Fruit fly (Drosophila melanogaster): Measurements from ENCODE around the gene CG13692.

The CG13692 gene

dm6 chr2L:403627-404575 lies 17.7 kb upstream of the CG13692 start, which contains the start of gene Polr1B (continued):
- TF ChIP-seq NC2α (GFP tag; optimal IDR thresholded peaks at IDR 0.05), result no peak
- TF ChIP-seq fu2 (GFP tag; optimal IDR thresholded peaks at IDR 0.05), result no peak
- no peak for TF ChIP-seq pum (GFP tag; optimal IDR thresholded peaks at IDR 0.05)
- no peak for TF ChIP-seq dimm (GFP tag; IDR thresholded peaks at IDR 0.05)
- TF ChIP-seq croc (GFP tag; conservative IDR thresholded peaks at IDR 0.05), result no peak
- peak; percentile 42 for TF ChIP-seq MESR4 (GFP tag; optimal IDR thresholded peaks at IDR 0.05)
- no peak for TF ChIP-seq hb (GFP tag; IDR thresholded peaks at IDR 0.05; ENCODE audit: partially characterized antibody)
- no peak for TF ChIP-seq fd96Cb (tag; optimal IDR thresholded peaks at IDR 0.05)
- TF ChIP-seq NfI (GFP tag; optimal IDR thresholded peaks at IDR 0.05), result no peak
- no peak for TF ChIP-seq disco-r (GFP tag; optimal IDR thresholded peaks at IDR 0.05)
- no peak for TF ChIP-seq Tbp (GFP tag; optimal IDR thresholded peaks at IDR 0.05)
- peak; percentile 24 for TF ChIP-seq CG30403 (GFP tag; optimal IDR thresholded peaks at IDR 0.05)
- no peak for TF ChIP-seq HHEX (GFP tag; optimal IDR thresholded peaks at IDR 0.05)
- no peak for TF ChIP-seq CG8359 (GFP tag; optimal IDR thresholded peaks at IDR 0.05; ENCODE audit: borderline replicate concordance)
- no peak for TF ChIP-seq CG12236 (GFP tag; optimal IDR thresholded peaks at IDR 0.05)
- no peak for TF ChIP-seq CG12942 (GFP tag; optimal IDR thresholded peaks at IDR 0.05)
- no peak for TF ChIP-seq CG11398 (GFP tag; optimal IDR thresholded peaks at IDR 0.05)
- TF ChIP-seq Abd-B (GFP tag; optimal IDR thresholded peaks at IDR 0.05), result no peak
- no peak for TF ChIP-seq ash1 (GFP tag; optimal IDR thresholded peaks at IDR 0.05)
- TF ChIP-seq usp (GFP tag; optimal IDR thresholded peaks at IDR 0.05), result no peak
- no peak for TF ChIP-seq dmrt11E (tag; optimal IDR thresholded peaks at IDR 0.05)
- no peak for TF ChIP-seq kah (GFP tag; optimal IDR thresholded peaks at IDR 0.05)
- no peak for TF ChIP-seq CrebB (tag; optimal IDR thresholded peaks at IDR 0.05)
- TF ChIP-seq lmd (GFP tag; IDR thresholded peaks at IDR 0.05), result no peak
- TF ChIP-seq Dek (tag; optimal IDR thresholded peaks at IDR 0.05), result peak; percentile 27
- TF ChIP-seq wek (GFP tag; optimal IDR thresholded peaks at IDR 0.05), result no peak
- TF ChIP-seq sna (GFP tag; IDR thresholded peaks at IDR 0.05; ENCODE audit: partially characterized antibody), result no peak
- no peak for TF ChIP-seq HLH54F (GFP tag; optimal IDR thresholded peaks at IDR 0.05)
- no peak for TF ChIP-seq toy (GFP tag; IDR thresholded peaks at IDR 0.05)
- no peak for TF ChIP-seq CG8089 (GFP tag; optimal IDR thresholded peaks at IDR 0.05)
- TF ChIP-seq sens (GFP tag), result peak; percentile 80
- no peak for TF ChIP-seq CG9876 (GFP tag; optimal IDR thresholded peaks at IDR 0.05)
- TF ChIP-seq br (optimal IDR thresholded peaks at IDR 0.05), result no peak
- TF ChIP-seq CG4854 (GFP tag; optimal IDR thresholded peaks at IDR 0.05), result no peak
- no peak for TF ChIP-seq CG11696 (GFP tag; IDR thresholded peaks at IDR 0.05)
- TF ChIP-seq HmgD (GFP tag; optimal IDR thresholded peaks at IDR 0.05), result no peak
- TF ChIP-seq CG12104 (GFP tag; optimal IDR thresholded peaks at IDR 0.05), result no peak
- no peak for TF ChIP-seq CG6254 (GFP tag; optimal IDR thresholded peaks at IDR 0.05)
- TF ChIP-seq Doc2 (GFP tag; IDR thresholded peaks at IDR 0.05), result no peak
- TF ChIP-seq CG7271 (tag; optimal IDR thresholded peaks at IDR 0.05), result no peak
- TF ChIP-seq CG6654 (GFP tag; optimal IDR thresholded peaks at IDR 0.05), result no peak
- TF ChIP-seq Neu2 (GFP tag; optimal IDR thresholded peaks at IDR 0.05; ENCODE audit: borderline replicate concordance), result no peak
- peak; percentile 47; the same call in 2 of the 3 replicates for TF ChIP-seq HLH4C (GFP tag; IDR thresholded peaks at IDR 0.05; ENCODE audit: partially characterized antibody)
- no peak for TF ChIP-seq psq (GFP tag; optimal IDR thresholded peaks at IDR 0.05)
- TF ChIP-seq CG10321 (GFP tag; IDR thresholded peaks at IDR 0.05), result no peak
- TF ChIP-seq Opbp (GFP tag; IDR thresholded peaks at IDR 0.05; ENCODE audit: partially characterized antibody), result 0 out of 3 replicates have a peak, but pooled peaks have one; percentile 31
- no peak for TF ChIP-seq Poxn (GFP tag; IDR thresholded peaks at IDR 0.05)
- TF ChIP-seq Sry-β (GFP tag; optimal IDR thresholded peaks at IDR 0.05), result peak; percentile 88
- no peak for TF ChIP-seq dpn (GFP tag; optimal IDR thresholded peaks at IDR 0.05)
- TF ChIP-seq Oaz (GFP tag; IDR thresholded peaks at IDR 0.05), result no peak

All from whole organism, embryonic.